Fruit fly (Drosophila melanogaster) whole organism, prepupa: ENCODE results near the gene CG9328.

Source experiments
- Blimp-1 ChIP-seq: fragments of 200-800 bp; sonication (Bioruptor generic); optimal IDR thresholded peaks from 3 replicates; lab custom pipeline; 2017; ENCODE audit warnings: missing biosample characterization, missing genetic modification characterization, mild to moderate bottlenecking, moderate library complexity, missing genetic modification reagents
- CG10669 ChIP-seq: fragments of 200-800 bp; sonication (Bioruptor generic); optimal IDR thresholded peaks from 3 replicates; lab custom pipeline; 2018; ENCODE audit warnings: missing biosample characterization, mild to moderate bottlenecking, missing genetic modification characterization, moderate library complexity
- CG11762 ChIP-seq: fragments of 200-800 bp; sonication (Bioruptor generic); optimal IDR thresholded peaks from 3 replicates; lab custom pipeline; 2016; ENCODE audit warnings: missing biosample characterization, missing genetic modification characterization; ENCODE audit not compliant: insufficient read depth
- CG11902 ChIP-seq: fragments of 200-800 bp; sonication (Bioruptor generic); optimal IDR thresholded peaks from 3 replicates; lab custom pipeline; 2016; ENCODE audit warnings: missing biosample characterization, missing genetic modification characterization
- CG16779 ChIP-seq: fragments of 200-800 bp; sonication (Bioruptor generic); optimal IDR thresholded peaks from 3 replicates; lab custom pipeline; 2017; ENCODE audit warnings: missing biosample characterization, mild to moderate bottlenecking, missing genetic modification characterization
- CG31627 ChIP-seq: fragments of 200-800 bp; sonication (Bioruptor generic); optimal IDR thresholded peaks from 3 replicates; lab custom pipeline; 2016; ENCODE audit warnings: missing biosample characterization, missing genetic modification characterization
- CG34406 ChIP-seq: fragments of 200-800 bp; sonication (Bioruptor generic); optimal IDR thresholded peaks from 3 replicates; lab custom pipeline; 2016; ENCODE audit warnings: missing biosample characterization, missing genetic modification characterization
- CG3919 ChIP-seq: fragments of 200-800 bp; sonication (Bioruptor generic); optimal IDR thresholded peaks from 3 replicates; lab custom pipeline; 2016; ENCODE audit warnings: missing biosample characterization, missing genetic modification characterization
- CG6163 ChIP-seq: fragments of 200-800 bp; sonication (Bioruptor generic); IDR thresholded peaks from 3 replicates; pipeline ENCODE4 v1.3.6; 2022; ENCODE audit warnings: missing biosample characterization, missing genetic modification characterization
- CG6276 ChIP-seq: fragments of 200-800 bp; sonication (Bioruptor generic); optimal IDR thresholded peaks from 2 replicates; lab custom pipeline; 2017; ENCODE audit warnings: missing biosample characterization, mild to moderate bottlenecking, missing genetic modification characterization
- CG6792 ChIP-seq: fragments of 200-800 bp; sonication (Bioruptor generic); optimal IDR thresholded peaks from 3 replicates; lab custom pipeline; 2016; ENCODE audit warnings: missing biosample characterization, missing genetic modification characterization
- CG8119 ChIP-seq: fragments of 200-800 bp; sonication (Bioruptor generic); IDR thresholded peaks from 3 replicates; pipeline ENCODE4 v1.3.6; 2022; ENCODE audit warnings: missing biosample characterization, missing genetic modification characterization
- CG8319 ChIP-seq: fragments of 200-800 bp; sonication (Bioruptor generic); optimal IDR thresholded peaks from 3 replicates; lab custom pipeline; 2016; ENCODE audit warnings: missing biosample characterization, missing genetic modification characterization
- CG9139 ChIP-seq: fragments of 200-800 bp; sonication (Bioruptor generic); optimal IDR thresholded peaks from 3 replicates; lab custom pipeline; 2017; ENCODE audit warnings: missing biosample characterization, mild to moderate bottlenecking, missing genetic modification characterization
- Eip75B ChIP-seq: fragments of 200-800 bp; sonication (Bioruptor generic); optimal IDR thresholded peaks from 3 replicates; lab custom pipeline; 2016; ENCODE audit warnings: missing biosample characterization, missing genetic modification characterization
- Eip78C ChIP-seq: fragments of 200-800 bp; sonication (Bioruptor generic); peaks from one replicate; lab custom pipeline; 2016; ENCODE audit warnings: missing biosample characterization, missing genetic modification characterization
- Ets96B ChIP-seq: fragments of 200-800 bp; optimal IDR thresholded peaks from 2 replicates; lab custom pipeline; 2019; ENCODE audit warnings: missing biosample characterization, mild to moderate bottlenecking, missing genetic modification characterization, moderate library complexity
- Gug ChIP-seq: fragments of 200-800 bp; sonication (Bioruptor generic); IDR thresholded peaks from 2 replicates; pipeline ENCODE4 v1.3.6; 2022; ENCODE audit warnings: missing biosample characterization, missing genetic modification characterization
- Hr38 ChIP-seq: sonication (Bioruptor generic); optimal IDR thresholded peaks from 2 replicates; lab custom pipeline; 2016; ENCODE audit warnings: missing biosample characterization, missing genetic modification characterization
- Hr4 ChIP-seq: fragments of 200-800 bp; sonication (Bioruptor generic); optimal IDR thresholded peaks from 3 replicates; lab custom pipeline; 2016; ENCODE audit warnings: missing biosample characterization, missing genetic modification characterization
- Sox14 ChIP-seq: fragments of 200-800 bp; sonication (Bioruptor generic); optimal IDR thresholded peaks from 3 replicates; lab custom pipeline; 2016; ENCODE audit warnings: missing biosample characterization, missing genetic modification characterization
- Sox15 ChIP-seq: fragments of 200-800 bp; sonication (Bioruptor generic); optimal IDR thresholded peaks from 3 replicates; lab custom pipeline; 2016; ENCODE audit warnings: missing biosample characterization, missing genetic modification characterization
- achi ChIP-seq: fragments of 200-800 bp; sonication (Bioruptor generic); optimal IDR thresholded peaks from 3 replicates; lab custom pipeline; 2016; ENCODE audit warnings: missing biosample characterization, missing genetic modification characterization
- acj6 ChIP-seq: fragments of 200-800 bp; sonication (Bioruptor generic); optimal IDR thresholded peaks from 3 replicates; lab custom pipeline; 2016; ENCODE audit warnings: missing biosample characterization, missing genetic modification characterization
- cyc ChIP-seq: fragments of 200-800 bp; sonication (Bioruptor generic); optimal IDR thresholded peaks from 3 replicates; lab custom pipeline; 2016; ENCODE audit warnings: missing biosample characterization, missing genetic modification characterization
- dac ChIP-seq: fragments of 200-800 bp; sonication (Bioruptor generic); optimal IDR thresholded peaks from 2 replicates; lab custom pipeline; 2017; ENCODE audit warnings: missing biosample characterization, mild to moderate bottlenecking, missing genetic modification characterization
- dsx ChIP-seq: fragments of 200-800 bp; optimal IDR thresholded peaks from 3 replicates; lab custom pipeline; 2019; ENCODE audit warnings: missing biosample characterization, mild to moderate bottlenecking, missing genetic modification characterization, moderate library complexity; ENCODE audit not compliant: poor library complexity, severe bottlenecking
- eg ChIP-seq: fragments of 200-800 bp; sonication (Bioruptor generic); IDR thresholded peaks from 3 replicates; pipeline ENCODE4 v1.3.6; 2022; ENCODE audit warnings: missing biosample characterization, missing genetic modification characterization
- fd59A ChIP-seq: fragments of 200-800 bp; sonication (Bioruptor generic); optimal IDR thresholded peaks from 2 replicates; lab custom pipeline; 2017; ENCODE audit warnings: missing biosample characterization, mild to moderate bottlenecking, missing genetic modification characterization, missing genetic modification reagents
- fd85E ChIP-seq: fragments of 200-800 bp; sonication (Bioruptor generic); optimal IDR thresholded peaks from 3 replicates; lab custom pipeline; 2016; ENCODE audit warnings: missing biosample characterization, missing genetic modification characterization
- fkh ChIP-seq: fragments of 200-800 bp; sonication (Bioruptor generic); optimal IDR thresholded peaks from 3 replicates; lab custom pipeline; 2017; ENCODE audit warnings: missing biosample characterization, mild to moderate bottlenecking, missing genetic modification characterization, moderate library complexity
- lz ChIP-seq: fragments of 200-800 bp; sonication (Bioruptor generic); optimal IDR thresholded peaks from 3 replicates; lab custom pipeline; 2016; ENCODE audit warnings: missing biosample characterization, missing genetic modification characterization
- net ChIP-seq: fragments of 200-800 bp; sonication (Bioruptor generic); optimal IDR thresholded peaks from 3 replicates; lab custom pipeline; 2016; ENCODE audit warnings: missing biosample characterization, missing genetic modification characterization
- salr ChIP-seq, 2 experiments: fragments of 200-800 bp; sonication (Bioruptor generic); optimal IDR thresholded peaks; 3 replicates each; lab custom pipeline; 2016 to 2018; ENCODE audit warnings: missing biosample characterization in 2 of 2, missing genetic modification characterization in 2 of 2, mild to moderate bottlenecking in 1 of 2
- vri ChIP-seq: fragments of 200-800 bp; sonication (Bioruptor generic); optimal IDR thresholded peaks from 3 replicates; lab custom pipeline; 2016; ENCODE audit warnings: missing biosample characterization, mild to moderate bottlenecking, missing genetic modification characterization

Gene CG9328

DNA sequence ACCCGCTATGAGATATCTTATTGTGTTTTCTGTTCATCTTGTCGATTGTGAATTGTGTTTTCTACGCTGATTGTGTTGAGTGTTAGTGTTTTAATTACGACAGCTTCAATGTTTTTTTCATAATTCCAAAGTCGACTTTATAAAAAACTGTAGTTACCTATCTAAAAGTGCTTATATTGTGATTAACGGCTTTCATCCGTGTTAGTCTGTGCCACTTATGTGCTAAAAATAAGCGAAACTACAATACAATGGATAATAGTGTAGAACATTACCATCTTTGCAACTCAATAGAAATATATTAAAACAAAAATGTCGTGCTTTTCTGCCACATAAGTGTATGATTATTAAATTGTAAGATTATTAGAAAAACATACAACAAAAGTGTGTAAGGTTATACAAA, 18.6 kb downstream of the CG9328 start, which contains the start of gene CG33322:
Gene CG33322 (minus strand): TSS at position 101 of the 400 bp plus-strand sequence.
- no peak for TF ChIP-seq dac
- no peak for TF ChIP-seq vri (GFP tag; lab: Kevin White, UChicago)
- TF ChIP-seq CG9139 (GFP tag; lab: Kevin White, UChicago): no peak
- TF ChIP-seq CG6792 (GFP tag; lab: Kevin White, UChicago): no peak
- no peak for TF ChIP-seq salr (GFP tag; optimal IDR thresholded peaks at IDR 0.05; lab: Kevin White, UChicago)
- TF ChIP-seq CG8319 (GFP tag; lab: Kevin White, UChicago): no peak
- TF ChIP-seq CG6276: no peak
- TF ChIP-seq Blimp-1 (GFP tag; lab: Kevin White, UChicago): no peak
- no peak for TF ChIP-seq CG10669
- no peak for TF ChIP-seq CG8119 (GFP tag; lab: Robert Waterston, UW)

DNA sequence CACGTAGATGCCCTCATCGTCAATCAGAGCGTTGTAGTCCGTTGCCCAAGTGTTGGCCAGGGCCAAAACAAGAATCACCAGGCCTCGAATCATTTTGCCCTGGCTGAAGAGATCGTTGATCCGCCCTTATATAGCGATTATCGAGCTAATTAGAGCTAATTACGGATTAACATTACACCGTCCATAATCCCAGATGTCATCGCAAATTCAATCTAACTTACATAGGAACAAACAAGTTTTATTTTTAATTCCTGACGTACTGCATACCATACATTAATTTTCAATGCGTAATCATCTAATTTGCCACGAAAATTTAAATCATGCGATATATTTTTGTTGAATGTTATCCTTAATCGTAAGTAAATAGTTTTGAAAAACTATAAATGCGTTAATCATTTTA, 19.7 kb downstream of the CG9328 start, which contains the start of gene CheB38b:
Gene CheB38b (minus strand): TSS at position 101 of the 400 bp plus-strand sequence.
- TF ChIP-seq cyc (GFP tag; lab: Kevin White, UChicago) (no peak), CG16779 (no peak), CG34406 (GFP tag; lab: Kevin White, UChicago) (no peak), salr (GFP tag; optimal IDR thresholded peaks at IDR 0.05; lab: Kevin White, UChicago) (no peak), CG6792 (GFP tag; lab: Kevin White, UChicago) (no peak), CG11902 (GFP tag; lab: Kevin White, UChicago) (no peak), eg (no peak), Gug (no peak), CG6163 (GFP tag; lab: Robert Waterston, UW) (no peak), dac (no peak), CG31627 (no peak), Hr4 (no peak), CG6276 (no peak), Blimp-1 (GFP tag; lab: Kevin White, UChicago) (no peak)

dm6 chr2L:20818432-20818831, 20.9 kb downstream of the CG9328 start, which contains the start of gene CheB38a:
Gene CheB38a, minus strand, starts transcription at chr2L:20818532.
- TF ChIP-seq Ets96B (no peak), dsx (GFP tag; lab: Kevin White, UChicago) (no peak), fkh (GFP tag; lab: Kevin White, UChicago) (no peak), lz (GFP tag; lab: Kevin White, UChicago) (no peak), Gug (no peak), CG8319 (GFP tag; lab: Kevin White, UChicago) (no peak), Eip75B (GFP tag; lab: Kevin White, UChicago) (no peak), Sox14 (GFP tag; lab: Kevin White, UChicago) (no peak), fd85E (GFP tag; lab: Kevin White, UChicago) (no peak), acj6 (GFP tag; lab: Kevin White, UChicago) (no peak), fd59A (GFP tag; lab: Kevin White, UChicago) (no peak), CG11762 (GFP tag; lab: Kevin White, UChicago) (no peak), net (no peak), achi (GFP tag; lab: Kevin White, UChicago) (no peak)

DNA sequence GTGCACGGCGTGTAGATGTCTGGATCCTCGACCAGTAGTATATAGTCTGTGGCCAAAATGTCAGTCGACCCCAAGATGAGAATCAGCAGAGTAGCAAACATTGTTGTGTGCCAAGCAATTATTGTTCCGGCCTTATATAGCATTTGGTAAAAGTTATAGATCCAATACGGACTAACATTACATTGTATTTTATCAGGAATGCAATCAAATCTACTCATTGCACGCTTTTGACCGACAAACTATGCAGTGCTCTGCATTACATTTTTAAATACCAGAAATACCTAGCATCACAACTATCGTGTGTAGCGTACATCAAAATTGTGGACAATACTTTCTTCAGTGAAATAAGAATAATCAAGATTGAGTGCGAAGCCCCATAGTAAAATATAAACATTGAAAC, 23.3 kb downstream of the CG9328 start, which contains the start of gene CheB38c:
Gene CheB38c (minus strand): TSS at position 101 of the 400 bp plus-strand sequence.
- TF ChIP-seq dsx (GFP tag; lab: Kevin White, UChicago) (peak; percentile 35), lz (GFP tag; lab: Kevin White, UChicago) (no peak), acj6 (GFP tag; lab: Kevin White, UChicago) (no peak), CG11762 (GFP tag; lab: Kevin White, UChicago) (no peak), Eip78C (peak; percentile 19), CG6276 (no peak), CG3919 (GFP tag; lab: Kevin White, UChicago) (no peak), Hr38 (no peak), Sox15 (GFP tag; lab: Kevin White, UChicago) (no peak), CG31627 (no peak)
